Fruit fly (Drosophila melanogaster) whole organism, adult: Measurements from ENCODE around the gene CG15027.

Experiments used
- CG11617 ChIP-seq: fragments of 200-800 bp; sonication (Bioruptor generic); optimal IDR thresholded peaks from 2 replicates; lab custom pipeline; 2017; ENCODE audit warnings: mild to moderate bottlenecking, missing biosample characterization, missing genetic modification reagents, missing genetic modification characterization
- CG14711 ChIP-seq: fragments of 200-800 bp; sonication (Bioruptor generic); optimal IDR thresholded peaks from 2 replicates; lab custom pipeline; 2018; ENCODE audit warnings: missing biosample characterization, mild to moderate bottlenecking, missing genetic modification characterization, moderate library complexity
- CG33017 ChIP-seq: fragments of 200-800 bp; sonication (Bioruptor generic); optimal IDR thresholded peaks from 2 replicates; lab custom pipeline; 2018; ENCODE audit warnings: missing biosample characterization, mild to moderate bottlenecking, missing genetic modification characterization, moderate library complexity
- CG7101 ChIP-seq: fragments of 200-800 bp; sonication (Bioruptor generic); optimal IDR thresholded peaks from 2 replicates; lab custom pipeline; 2018; ENCODE audit warnings: missing biosample characterization, mild to moderate bottlenecking, missing genetic modification characterization, moderate library complexity
- Hr96 ChIP-seq: fragments of 200-800 bp; sonication (Bioruptor generic); optimal IDR thresholded peaks from 2 replicates; lab custom pipeline; 2016; ENCODE audit warnings: missing biosample characterization, missing genetic modification characterization
- Mnt ChIP-seq: fragments of 200-800 bp; sonication (Bioruptor generic); optimal IDR thresholded peaks from 2 replicates; lab custom pipeline; 2016; ENCODE audit warnings: missing biosample characterization, mild to moderate bottlenecking, missing genetic modification characterization
- bab1 ChIP-seq: fragments of 200-800 bp; sonication (Bioruptor generic); optimal IDR thresholded peaks from 3 replicates; lab custom pipeline; 2019; ENCODE audit warnings: missing biosample characterization, mild to moderate bottlenecking, missing genetic modification characterization, moderate library complexity

- no peak for TF ChIP-seq CG14711
- no peak for TF ChIP-seq bab1 (GFP tag; lab: Kevin White, UChicago)
- TF ChIP-seq Hr96 (GFP tag; lab: Kevin White, UChicago), result no peak
- TF ChIP-seq CG7101 (tag; lab: Kevin White, UChicago), result no peak
- no peak for TF ChIP-seq CG11617
- TF ChIP-seq CG33017, result no peak
- no peak for TF ChIP-seq Mnt (GFP tag; lab: Kevin White, UChicago)
Measured at dm6 chrX:15089146-15089698, 3.6 kb upstream of the CG15027 start, which contains the start of gene Rab3-GEF.
